Fruit fly (Drosophila melanogaster) whole organism, wandering third instar larva: Measurements from ENCODE around the gene m-cup.
A peak's percentile ranks its signal among the peaks of the same experiment; 100 is the strongest.

Experiments used
- Abd-B ChIP-seq: fragments of >200 bp; optimal IDR thresholded peaks from 2 replicates; lab custom pipeline; 2017; ENCODE audit warnings: missing biosample characterization, missing genetic modification characterization
- CG32264 ChIP-seq: fragments of 200-800 bp; sonication (Bioruptor generic); optimal IDR thresholded peaks from 2 replicates; lab custom pipeline; 2016; ENCODE audit warnings: missing biosample characterization, missing genetic modification characterization
- CG9705 ChIP-seq: fragments of 200-800 bp; sonication (Bioruptor generic); optimal IDR thresholded peaks from 2 replicates; lab custom pipeline; 2018; ENCODE audit warnings: missing biosample characterization, mild to moderate bottlenecking, missing genetic modification characterization
- CrebA ChIP-seq: fragments of 200-800 bp; sonication (Bioruptor generic); optimal IDR thresholded peaks from 2 replicates; lab custom pipeline; 2016; ENCODE audit warnings: missing biosample characterization, mild to moderate bottlenecking, missing genetic modification characterization, borderline replicate concordance
- Dfd ChIP-seq: fragments of >200 bp; optimal IDR thresholded peaks from 2 replicates; lab custom pipeline; 2017; ENCODE audit warnings: missing biosample characterization, missing genetic modification characterization
- Dif ChIP-seq: fragments of 200-275, 200-300 bp; sonication (Bioruptor generic); optimal IDR thresholded peaks from 2 replicates; lab custom pipeline; 2018; ENCODE audit warnings: missing biosample characterization, missing genetic modification characterization; ENCODE audit not compliant: partially characterized antibody
- GATAd ChIP-seq: sonication (Bioruptor generic); optimal IDR thresholded peaks from 2 replicates; lab custom pipeline; 2016; ENCODE audit warnings: missing biosample characterization, missing genetic modification characterization
- HLH106 ChIP-seq: fragments of 200-800 bp; optimal IDR thresholded peaks from 3 replicates; lab custom pipeline; 2019; ENCODE audit warnings: missing biosample characterization, mild to moderate bottlenecking, missing genetic modification characterization, moderate library complexity
- Hnf4 ChIP-seq: fragments of 200-800 bp; sonication (Bioruptor generic); optimal IDR thresholded peaks from 2 replicates; lab custom pipeline; 2016; ENCODE audit warnings: missing biosample characterization, mild to moderate bottlenecking, missing genetic modification characterization
- Hr83 ChIP-seq: fragments of 200-300 bp; sonication (Bioruptor generic); optimal IDR thresholded peaks from 2 replicates; lab custom pipeline; 2016; ENCODE audit warnings: missing biosample characterization, mild to moderate bottlenecking, missing genetic modification characterization, moderate library complexity; ENCODE audit not compliant: poor library complexity, severe bottlenecking
- Jra ChIP-seq: sonication (Bioruptor generic); optimal IDR thresholded peaks from 2 replicates; lab custom pipeline; 2016; ENCODE audit warnings: missing biosample characterization, missing genetic modification characterization
- Mio ChIP-seq: sonication (Bioruptor generic); optimal IDR thresholded peaks from 2 replicates; lab custom pipeline; 2016; ENCODE audit warnings: missing biosample characterization, missing genetic modification characterization
- Myc ChIP-seq: fragments of >200 bp; optimal IDR thresholded peaks from 2 replicates; lab custom pipeline; 2017
- N ChIP-seq: fragments of >200 bp; optimal IDR thresholded peaks from 2 replicates; lab custom pipeline; 2018; ENCODE audit warnings: missing biosample characterization, missing external identifiers, missing genetic modification characterization
- OdsH ChIP-seq: fragments of 200-800 bp; sonication (Bioruptor generic); optimal IDR thresholded peaks from 2 replicates; lab custom pipeline; 2016; ENCODE audit warnings: missing biosample characterization, mild to moderate bottlenecking, missing genetic modification characterization
- Rel ChIP-seq, 2 experiments: fragments of 200-800 bp; sonication (Bioruptor generic) in 1 of 2; optimal IDR thresholded peaks; 2 replicates in 1 of 2; 3 replicates in 1 of 2; lab custom pipeline; 2016 to 2019; ENCODE audit warnings: mild to moderate bottlenecking in 2 of 2, missing biosample characterization in 2 of 2, missing genetic modification characterization in 2 of 2, moderate library complexity in 1 of 2
- Sp1 ChIP-seq: fragments of 200-800 bp; sonication (Bioruptor generic); optimal IDR thresholded peaks from 3 replicates; lab custom pipeline; 2019; ENCODE audit warnings: missing biosample characterization, mild to moderate bottlenecking, missing genetic modification characterization, moderate library complexity
- Vsx2 ChIP-seq: fragments of 200-300, 225-300 bp; sonication (Bioruptor generic); optimal IDR thresholded peaks from 2 replicates; lab custom pipeline; 2018; ENCODE audit warnings: missing biosample characterization, missing genetic modification characterization; ENCODE audit not compliant: partially characterized antibody
- brk ChIP-seq: fragments of 200-800 bp; sonication (Bioruptor generic); optimal IDR thresholded peaks from 2 replicates; lab custom pipeline; 2016; ENCODE audit warnings: missing biosample characterization, mild to moderate bottlenecking, missing genetic modification characterization
- dmrt93B ChIP-seq: fragments of 200-800 bp; sonication (Bioruptor generic); optimal IDR thresholded peaks from 2 replicates; lab custom pipeline; 2018; ENCODE audit warnings: missing biosample characterization, mild to moderate bottlenecking, missing genetic modification characterization
- dsf ChIP-seq: sonication (Bioruptor generic); optimal IDR thresholded peaks from 2 replicates; lab custom pipeline; 2016; ENCODE audit warnings: missing biosample characterization, missing genetic modification characterization, borderline replicate concordance
- ey ChIP-seq: fragments of 200-800 bp; sonication (Bioruptor generic); optimal IDR thresholded peaks from 2 replicates; lab custom pipeline; 2016; ENCODE audit warnings: missing biosample characterization, missing genetic modification characterization
- foxo ChIP-seq, 2 experiments: fragments of 200-800 bp; sonication (Bioruptor generic); optimal IDR thresholded peaks; 2 replicates in 1 of 2; 3 replicates in 1 of 2; lab custom pipeline; 2016 to 2017; ENCODE audit warnings: missing biosample characterization in 2 of 2, missing genetic modification characterization in 2 of 2
- fru ChIP-seq: fragments of 200-800 bp; sonication (Bioruptor generic); optimal IDR thresholded peaks from 3 replicates; lab custom pipeline; 2016; ENCODE audit warnings: missing biosample characterization, mild to moderate bottlenecking, missing genetic modification characterization
- h ChIP-seq: fragments of 200-800 bp; sonication (Bioruptor generic); optimal IDR thresholded peaks from 3 replicates; lab custom pipeline; 2016; ENCODE audit warnings: missing biosample characterization, mild to moderate bottlenecking, missing genetic modification characterization
- jim ChIP-seq: fragments of 175-275, 200-325 bp; sonication (Bioruptor generic); optimal IDR thresholded peaks from 2 replicates; lab custom pipeline; 2016; ENCODE audit warnings: missing biosample characterization, mild to moderate bottlenecking, missing genetic modification characterization
- lola ChIP-seq: fragments of >200 bp; optimal IDR thresholded peaks from 2 replicates; lab custom pipeline; 2017; ENCODE audit warnings: missing biosample characterization, missing genetic modification characterization
- pan ChIP-seq: fragments of >200 bp; optimal IDR thresholded peaks from 2 replicates; lab custom pipeline; 2017
- rgr ChIP-seq: fragments of 200-800 bp; sonication (Bioruptor generic); optimal IDR thresholded peaks from 3 replicates; lab custom pipeline; 2016; ENCODE audit warnings: missing biosample characterization, mild to moderate bottlenecking, missing genetic modification characterization
- sage ChIP-seq: fragments of 200-800 bp; sonication (Bioruptor generic); optimal IDR thresholded peaks from 2 replicates; lab custom pipeline; 2016; ENCODE audit warnings: missing biosample characterization, mild to moderate bottlenecking, missing genetic modification characterization
- sv ChIP-seq: fragments of 200-800 bp; sonication (Bioruptor generic); optimal IDR thresholded peaks from 3 replicates; lab custom pipeline; 2016; ENCODE audit warnings: missing biosample characterization, missing genetic modification characterization
- tai ChIP-seq: sonication (Bioruptor generic); optimal IDR thresholded peaks from 2 replicates; lab custom pipeline; 2016; ENCODE audit warnings: missing biosample characterization, missing genetic modification characterization
- usp ChIP-seq: fragments of >200 bp; optimal IDR thresholded peaks from 2 replicates; lab custom pipeline; 2017; ENCODE audit warnings: missing biosample characterization, missing genetic modification characterization
- woc ChIP-seq: sonication (Bioruptor generic); optimal IDR thresholded peaks from 2 replicates; lab custom pipeline; 2016; ENCODE audit warnings: missing biosample characterization, mild to moderate bottlenecking, missing genetic modification characterization

Gene m-cup

DNA sequence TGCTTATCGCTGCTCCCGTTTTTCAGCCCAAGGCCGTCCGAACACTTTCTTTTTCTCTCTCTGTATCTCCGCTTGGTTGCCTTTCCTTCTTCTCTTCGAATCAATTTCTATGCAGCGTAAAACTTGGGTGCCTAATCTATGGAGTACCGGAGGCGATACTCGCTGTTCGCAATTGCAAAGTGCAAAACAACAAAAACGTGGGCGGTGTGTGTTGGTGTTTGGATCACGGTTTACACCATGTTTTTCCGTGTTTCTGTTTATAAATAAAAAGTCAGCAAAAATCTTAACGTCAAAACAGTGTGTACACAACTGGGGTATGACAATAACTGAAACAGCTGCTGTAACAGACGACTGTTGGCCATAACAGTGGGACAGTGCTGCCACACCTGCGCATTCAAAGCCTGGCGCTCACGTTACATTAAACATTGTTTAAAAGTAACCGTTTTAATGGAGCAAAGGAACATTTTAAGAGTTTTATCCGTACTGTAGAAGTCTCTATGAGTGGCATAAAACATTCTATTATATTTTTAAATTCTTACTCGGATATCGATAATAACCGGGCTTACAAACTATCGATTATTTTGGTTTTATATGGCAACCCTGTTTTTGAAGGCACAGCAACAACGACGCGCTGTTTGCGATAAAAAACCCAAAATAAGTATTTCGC, at the start of gene m-cup, which contains the start of gene Det:
m-cup (minus strand) TSS at position 333 of the 667 bp plus-strand sequence.
Det (plus strand) TSS at position 588 of the 667 bp plus-strand sequence.
- TF ChIP-seq Myc (no peak), HLH106 (tag; lab: Kevin White, UChicago) (peak; percentile 21), sv (no peak), jim (no peak), tai (no peak), sage (GFP tag; lab: Kevin White, UChicago) (peak; percentile 21), rgr (peak; percentile 20), woc (GFP tag; lab: Kevin White, UChicago) (no peak), CrebA (no peak), ey (peak; percentile 16), OdsH (GFP tag; lab: Kevin White, UChicago) (no peak), foxo (GFP tag; optimal IDR thresholded peaks at IDR 0.05; lab: Kevin White, UChicago) (peak in 1 of 2 experiments; percentile 38), N (GFP tag; lab: Kevin White, UChicago) (no peak), Sp1 (no peak), fru (GFP tag; lab: Kevin White, UChicago) (peak; percentile 29), Dfd (GFP tag; lab: Kevin White, UChicago) (no peak), brk (GFP tag; lab: Kevin White, UChicago) (no peak), pan (lab: Kevin White, UChicago) (no peak), CG9705 (GFP tag; lab: Kevin White, UChicago) (peak; percentile 10), Mio (GFP tag; lab: Kevin White, UChicago) (no peak), Jra (GFP tag; lab: Kevin White, UChicago) (peak; percentile 28), usp (GFP tag; lab: Kevin White, UChicago) (no peak), Rel (GFP tag; optimal IDR thresholded peaks at IDR 0.05; lab: Kevin White, UChicago) (no peak), Rel (tag; optimal IDR thresholded peaks at IDR 0.05; lab: Kevin White, UChicago) (peak; percentile 38), Hr83 (GFP tag; lab: Kevin White, UChicago) (peak; percentile 42), h (GFP tag; lab: Kevin White, UChicago) (peak; percentile 25)

DNA sequence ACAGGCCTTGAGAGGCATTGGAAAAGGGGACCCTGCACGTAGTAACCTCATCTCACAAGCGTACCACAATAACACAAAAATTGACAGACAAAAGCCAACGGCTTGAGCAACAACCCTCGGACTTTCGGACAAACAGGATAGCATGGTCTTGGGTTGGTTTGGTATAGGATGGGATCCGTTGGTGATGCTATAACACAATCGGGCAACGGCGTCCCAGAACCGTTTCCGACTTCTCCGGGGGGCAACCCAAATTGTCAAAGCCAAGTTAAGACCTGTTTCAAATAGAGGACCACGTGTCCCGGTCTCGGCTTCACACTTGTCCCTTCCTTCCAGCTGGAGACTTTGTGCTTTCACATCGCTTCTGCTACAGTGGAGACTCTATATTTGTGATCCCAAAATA, 48.4 kb upstream of the m-cup start:
- TF ChIP-seq Sp1 (no peak), GATAd (no peak), usp (GFP tag; lab: Kevin White, UChicago) (no peak), woc (GFP tag; lab: Kevin White, UChicago) (no peak), N (GFP tag; lab: Kevin White, UChicago) (no peak), Rel (GFP tag; optimal IDR thresholded peaks at IDR 0.05; lab: Kevin White, UChicago) (no peak), Rel (tag; optimal IDR thresholded peaks at IDR 0.05; lab: Kevin White, UChicago) (no peak), Dif (no peak), Vsx2 (GFP tag; lab: Kevin White, UChicago) (no peak), Hnf4 (GFP tag; lab: Kevin White, UChicago) (no peak), dsf (no peak), ey (no peak), CG32264 (GFP tag; lab: Kevin White, UChicago) (no peak), rgr (no peak)
- TF ChIP-seq, all 38 proteins: peak for 0

DNA sequence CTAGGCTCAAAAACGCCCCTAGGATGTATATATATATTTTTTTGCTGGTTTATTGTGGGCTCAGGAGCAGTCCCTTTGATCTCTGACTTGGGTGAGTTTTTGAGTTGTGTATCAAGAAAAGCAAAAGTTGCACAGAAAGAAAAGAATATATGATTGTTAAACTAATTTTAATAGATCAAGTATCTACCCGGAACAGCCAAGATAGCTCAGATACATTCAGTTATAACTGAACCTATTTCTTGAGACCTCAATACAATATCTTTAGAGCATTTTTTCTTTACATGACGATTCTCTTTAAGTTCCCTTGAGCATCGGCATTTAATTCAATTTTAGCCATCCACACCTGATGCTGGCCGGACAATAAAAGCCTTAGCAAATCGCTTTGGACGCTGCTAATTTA, 44.4 kb upstream of the m-cup start:
- TF ChIP-seq Abd-B (GFP tag; lab: Kevin White, UChicago) (no peak), h (GFP tag; lab: Kevin White, UChicago) (no peak), rgr (no peak), Myc (no peak), sage (GFP tag; lab: Kevin White, UChicago) (no peak), OdsH (GFP tag; lab: Kevin White, UChicago) (no peak), Mio (GFP tag; lab: Kevin White, UChicago) (no peak), Hnf4 (GFP tag; lab: Kevin White, UChicago) (no peak), lola (GFP tag; lab: Kevin White, UChicago) (no peak), Sp1 (no peak), HLH106 (tag; lab: Kevin White, UChicago) (no peak), foxo (GFP tag; optimal IDR thresholded peaks at IDR 0.05; lab: Kevin White, UChicago) (no peak), Rel (GFP tag; optimal IDR thresholded peaks at IDR 0.05; lab: Kevin White, UChicago) (no peak), Rel (tag; optimal IDR thresholded peaks at IDR 0.05; lab: Kevin White, UChicago) (no peak), Hr83 (GFP tag; lab: Kevin White, UChicago) (no peak), CG9705 (GFP tag; lab: Kevin White, UChicago) (no peak), fru (GFP tag; lab: Kevin White, UChicago) (no peak), usp (GFP tag; lab: Kevin White, UChicago) (no peak), dmrt93B (no peak), Dfd (GFP tag; lab: Kevin White, UChicago) (no peak), woc (GFP tag; lab: Kevin White, UChicago) (no peak)
